Worm (Caenorhabditis elegans) whole organism, L3 larva: ENCODE measurements around the gene her-1.

Experiments
- ZK546.5 ChIP-seq: sonication (generic microtip); optimal IDR thresholded peaks from 2 replicates; lab custom pipeline; 2017; ENCODE audit warnings: missing biosample characterization, missing genetic modification characterization
- ama-1 ChIP-seq: fragments of 150-350 bp; optimal IDR thresholded peaks from 2 replicates; lab custom pipeline; 2018
- ceh-28 ChIP-seq: fragments of 150-350 bp; optimal IDR thresholded peaks from 2 replicates; lab custom pipeline; 2014; ENCODE audit warnings: missing biosample characterization, missing genetic modification reagents, missing genetic modification characterization
- ceh-82 ChIP-seq: fragments of 150-350 bp; optimal IDR thresholded peaks from 2 replicates; lab custom pipeline; 2014; ENCODE audit warnings: missing biosample characterization, missing genetic modification characterization
- ceh-9 ChIP-seq: sonication (generic microtip); optimal IDR thresholded peaks from 2 replicates; lab custom pipeline; 2018; ENCODE audit warnings: missing biosample characterization, missing genetic modification characterization
- daf-12 ChIP-seq: fragments of 150-350 bp; optimal IDR thresholded peaks from 2 replicates; lab custom pipeline; 2014; ENCODE audit warnings: missing biosample characterization, missing genetic modification reagents, missing genetic modification characterization
- egl-27 ChIP-seq: sonication (generic microtip); optimal IDR thresholded peaks from 4 replicates; lab custom pipeline; 2017; ENCODE audit warnings: missing biosample characterization, missing genetic modification reagents, missing genetic modification characterization
- egl-5 ChIP-seq: fragments of 150-350 bp; optimal IDR thresholded peaks from 2 replicates; lab custom pipeline; 2017; ENCODE audit warnings: missing biosample characterization, missing genetic modification reagents, missing genetic modification characterization, inconsistent platforms
- elt-1 ChIP-seq: fragments of 150-350 bp; optimal IDR thresholded peaks from 2 replicates; lab custom pipeline; 2014; ENCODE audit warnings: missing biosample characterization, missing genetic modification characterization
- elt-2 ChIP-seq: sonication (generic microtip); optimal IDR thresholded peaks from 2 replicates; lab custom pipeline; 2016; ENCODE audit warnings: missing genetic modification reagents, mild to moderate bottlenecking, missing genetic modification characterization, missing compliant biosample characterization
- elt-3 ChIP-seq, 3 experiments: fragments of 150-350 bp in 1 of 3; sonication (generic microtip) in 2 of 3; optimal IDR thresholded peaks; 2 replicates in 2 of 3; 4 replicates in 1 of 3; lab custom pipeline; 2014 to 2017; ENCODE audit warnings: missing biosample characterization in 3 of 3, missing genetic modification characterization in 3 of 3
- eor-1 ChIP-seq, 2 experiments: fragments of 150-350 bp; optimal IDR thresholded peaks; 2 replicates each; lab custom pipeline; 2014 to 2018; ENCODE audit warnings: missing biosample characterization in 2 of 2, missing genetic modification characterization in 2 of 2
- fkh-10 ChIP-seq: sonication (generic microtip); optimal IDR thresholded peaks from 2 replicates; lab custom pipeline; 2017; ENCODE audit warnings: missing biosample characterization, missing genetic modification reagents, missing genetic modification characterization
- fos-1 ChIP-seq: fragments of 150-350 bp; optimal IDR thresholded peaks from 2 replicates; lab custom pipeline; 2014; ENCODE audit warnings: missing biosample characterization, missing genetic modification characterization
- hmg-11 ChIP-seq: sonication (generic microtip); optimal IDR thresholded peaks from 2 replicates; lab custom pipeline; 2016; ENCODE audit warnings: missing genetic modification characterization, missing compliant biosample characterization
- jun-1 ChIP-seq: fragments of 150-350 bp; optimal IDR thresholded peaks from 2 replicates; lab custom pipeline; 2014; ENCODE audit warnings: missing biosample characterization, missing genetic modification reagents, missing genetic modification characterization
- lin-39 ChIP-seq: fragments of 150-350 bp; optimal IDR thresholded peaks from 2 replicates; lab custom pipeline; 2018; ENCODE audit warnings: missing biosample characterization, missing genetic modification reagents, missing genetic modification characterization
- lsy-12 ChIP-seq: sonication (generic microtip); optimal IDR thresholded peaks from 2 replicates; lab custom pipeline; 2016; ENCODE audit warnings: mild to moderate bottlenecking, missing genetic modification characterization, missing compliant biosample characterization
- mdl-1 ChIP-seq: fragments of 150-350 bp; optimal IDR thresholded peaks from 2 replicates; lab custom pipeline; 2014; ENCODE audit warnings: missing biosample characterization, missing genetic modification characterization
- mml-1 ChIP-seq: fragments of 150-350 bp; sonication (generic microtip); optimal IDR thresholded peaks from 3 replicates; lab custom pipeline; 2014; ENCODE audit warnings: missing biosample characterization, missing genetic modification characterization
- nfya-1 ChIP-seq: sonication (generic microtip); optimal IDR thresholded peaks from 2 replicates; lab custom pipeline; 2017; ENCODE audit warnings: missing genetic modification characterization, mild to moderate bottlenecking, missing compliant biosample characterization, antibody characterized with exemption, moderate library complexity; ENCODE audit not compliant: insufficient read depth
- nhr-12 ChIP-seq: fragments of 150-350 bp; optimal IDR thresholded peaks from 2 replicates; lab custom pipeline; 2014; ENCODE audit warnings: missing biosample characterization, missing genetic modification characterization
- nhr-23 ChIP-seq: fragments of 150-350 bp; optimal IDR thresholded peaks from 2 replicates; lab custom pipeline; 2014; ENCODE audit warnings: missing biosample characterization, missing genetic modification reagents, missing genetic modification characterization
- nhr-25 ChIP-seq: sonication (generic microtip); optimal IDR thresholded peaks from 2 replicates; lab custom pipeline; 2017; ENCODE audit warnings: missing biosample characterization, missing genetic modification characterization
- nhr-28 ChIP-seq: fragments of 150-350 bp; optimal IDR thresholded peaks from 2 replicates; lab custom pipeline; 2014; ENCODE audit warnings: missing biosample characterization, missing genetic modification characterization
- nhr-43 ChIP-seq: sonication (generic microtip); optimal IDR thresholded peaks from 2 replicates; lab custom pipeline; 2016; ENCODE audit warnings: mild to moderate bottlenecking, missing genetic modification characterization, missing compliant biosample characterization; ENCODE audit not compliant: poor library complexity, severe bottlenecking
- nhr-67 ChIP-seq: fragments of 150-350 bp; optimal IDR thresholded peaks from 2 replicates; lab custom pipeline; 2014; ENCODE audit warnings: missing biosample characterization, missing genetic modification characterization
- nhr-76 ChIP-seq: fragments of 150-350 bp; sonication (generic microtip); optimal IDR thresholded peaks from 5 replicates; lab custom pipeline; 2014; ENCODE audit warnings: missing biosample characterization, missing genetic modification characterization
- pha-4 ChIP-seq: fragments of 150-350 bp; optimal IDR thresholded peaks from 2 replicates; lab custom pipeline; 2014; ENCODE audit warnings: missing biosample characterization, missing genetic modification reagents, missing genetic modification characterization
- pqm-1 ChIP-seq: fragments of 150-350 bp; optimal IDR thresholded peaks from 2 replicates; lab custom pipeline; 2017; ENCODE audit warnings: missing biosample characterization, missing genetic modification characterization, inconsistent platforms
- snpc-4 ChIP-seq: fragments of 150-350 bp; optimal IDR thresholded peaks from 2 replicates; lab custom pipeline; 2014; ENCODE audit warnings: missing biosample characterization, missing genetic modification characterization
- tbx-2 ChIP-seq: sonication (generic microtip); optimal IDR thresholded peaks from 2 replicates; lab custom pipeline; 2016; ENCODE audit warnings: mild to moderate bottlenecking, missing genetic modification characterization, missing compliant biosample characterization
- unc-39 ChIP-seq: sonication (generic microtip); optimal IDR thresholded peaks from 4 replicates; lab custom pipeline; 2017; ENCODE audit warnings: missing biosample characterization, missing genetic modification characterization
- unc-62 ChIP-seq: fragments of 150-350 bp; sonication (generic microtip); optimal IDR thresholded peaks from 4 replicates; lab custom pipeline; 2014; ENCODE audit warnings: missing biosample characterization, missing genetic modification reagents, missing genetic modification characterization
- zag-1 ChIP-seq: fragments of 150-350 bp; optimal IDR thresholded peaks from 2 replicates; lab custom pipeline; 2014; ENCODE audit warnings: missing biosample characterization, missing genetic modification characterization
- ztf-11 ChIP-seq: fragments of 150-350 bp; optimal IDR thresholded peaks from 2 replicates; lab custom pipeline; 2014; ENCODE audit warnings: missing biosample characterization, missing genetic modification characterization

Gene her-1

DNA sequence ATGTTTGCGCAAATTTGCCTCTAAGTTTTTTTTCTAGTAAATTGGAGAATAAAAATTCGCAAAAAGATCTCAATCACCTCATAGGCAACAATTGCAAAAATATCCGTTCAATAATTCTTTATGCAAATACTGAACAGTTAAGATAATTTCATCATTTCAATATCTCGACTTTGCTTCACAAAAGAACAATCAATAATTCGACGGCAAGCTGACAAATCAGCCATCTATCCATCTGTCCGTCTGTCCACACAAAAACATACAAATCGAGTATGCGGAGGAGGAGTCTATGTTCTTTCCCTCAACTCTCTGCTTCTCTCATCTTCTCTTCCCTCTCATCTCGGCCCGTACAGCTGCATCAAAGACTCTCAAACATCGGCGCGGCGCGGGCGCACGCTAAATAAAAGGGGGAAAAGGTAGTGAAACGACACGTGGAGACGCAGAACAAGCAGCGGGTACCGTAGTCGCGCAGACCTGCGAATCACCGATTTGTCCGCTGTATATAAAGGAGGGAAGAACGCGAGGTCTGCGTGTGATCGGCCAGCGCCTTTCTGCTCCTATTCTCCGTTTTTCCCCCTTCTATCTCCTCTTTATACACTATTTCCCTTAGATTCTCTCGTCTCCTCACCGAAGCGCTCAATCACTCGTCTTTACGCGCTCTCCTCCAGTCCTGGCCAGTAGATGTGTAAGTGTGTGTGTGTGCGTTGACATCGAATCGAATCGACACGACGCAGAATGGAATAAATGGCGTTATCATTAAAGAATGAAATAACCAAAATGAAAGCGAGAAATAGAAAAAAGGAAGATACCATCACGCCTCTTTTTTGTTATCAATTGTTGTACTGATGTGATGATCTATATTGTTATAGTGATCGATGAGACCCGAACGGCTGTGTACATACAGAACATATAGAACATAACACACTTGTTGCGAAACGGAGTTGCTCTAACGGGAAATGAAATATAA is 34.2 kb downstream of the her-1 start (continued):
- TF ChIP-seq eor-1 (tag; optimal IDR thresholded peaks at IDR 0.05; lab: Kevin White, UChicago) (no peak), ama-1 (lab: Kevin White, UChicago) (peak; percentile 99), fos-1 (tag; lab: Kevin White, UChicago) (peak; percentile 61), ceh-82 (tag; lab: Kevin White, UChicago) (peak; percentile 74), nhr-28 (tag; lab: Kevin White, UChicago) (no peak), ceh-28 (tag; lab: Kevin White, UChicago) (peak; percentile 74), egl-5 (tag; lab: Kevin White, UChicago) (peak; percentile 90), ceh-9 (no peak), daf-12 (tag; lab: Kevin White, UChicago) (no peak), nhr-43 (peak; percentile 73), nhr-67 (tag; lab: Kevin White, UChicago) (no peak), lsy-12 (tag; lab: Kevin White, UChicago) (peak; percentile 92), egl-27 (peak; percentile 73), ztf-11 (no peak), pha-4 (tag; lab: Kevin White, UChicago) (peak; percentile 82), elt-3 (tag; optimal IDR thresholded peaks at IDR 0.05; lab: Kevin White, UChicago) (peak in 2 of 3 experiments; percentile 14 to 21), pqm-1 (tag; lab: Kevin White, UChicago) (peak; percentile 90), hmg-11 (tag; lab: Kevin White, UChicago) (peak; percentile 100), ZK546.5 (peak; percentile 70), mml-1 (no peak), nhr-76 (tag; lab: Kevin White, UChicago) (no peak), nhr-12 (no peak), fkh-10 (GFP tag; lab: Kevin White, UChicago) (peak; percentile 84), lin-39 (tag; lab: Kevin White, UChicago) (peak; percentile 99), zag-1 (tag; lab: Kevin White, UChicago) (peak; percentile 58)

DNA sequence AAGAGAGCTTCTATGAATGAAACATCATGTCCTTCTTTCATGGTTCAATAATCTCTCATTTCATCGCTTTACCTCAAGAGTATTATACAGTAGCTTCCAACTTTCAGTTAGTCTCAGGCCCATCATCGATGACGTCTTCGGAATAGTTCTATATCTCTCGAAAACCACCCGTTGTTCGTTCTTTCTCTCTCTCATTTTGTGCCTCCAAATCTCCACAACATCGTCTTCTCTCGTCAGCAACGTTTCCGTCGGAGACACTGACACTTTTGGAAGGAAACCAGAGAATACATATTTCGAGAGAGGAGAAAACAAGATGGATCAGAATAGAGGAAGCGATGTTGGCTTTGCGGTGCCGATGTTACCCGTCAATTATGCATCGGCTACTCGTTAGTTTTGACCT is 35.0 kb downstream of the her-1 start:
- TF ChIP-seq lin-39 (tag; lab: Kevin White, UChicago) (peak; percentile 64), zag-1 (tag; lab: Kevin White, UChicago) (no peak), unc-62 (GFP tag; lab: Kevin White, UChicago) (peak; percentile 8), snpc-4 (tag; lab: Kevin White, UChicago) (peak; percentile 3), fos-1 (tag; lab: Kevin White, UChicago) (no peak), unc-39 (no peak), mml-1 (no peak), ama-1 (lab: Kevin White, UChicago) (peak; percentile 78), nhr-25 (tag; lab: Kevin White, UChicago) (peak; percentile 5), eor-1 (tag; optimal IDR thresholded peaks at IDR 0.05; lab: Kevin White, UChicago) (no peak), nfya-1 (tag; lab: Kevin White, UChicago) (peak; percentile 33)

DNA sequence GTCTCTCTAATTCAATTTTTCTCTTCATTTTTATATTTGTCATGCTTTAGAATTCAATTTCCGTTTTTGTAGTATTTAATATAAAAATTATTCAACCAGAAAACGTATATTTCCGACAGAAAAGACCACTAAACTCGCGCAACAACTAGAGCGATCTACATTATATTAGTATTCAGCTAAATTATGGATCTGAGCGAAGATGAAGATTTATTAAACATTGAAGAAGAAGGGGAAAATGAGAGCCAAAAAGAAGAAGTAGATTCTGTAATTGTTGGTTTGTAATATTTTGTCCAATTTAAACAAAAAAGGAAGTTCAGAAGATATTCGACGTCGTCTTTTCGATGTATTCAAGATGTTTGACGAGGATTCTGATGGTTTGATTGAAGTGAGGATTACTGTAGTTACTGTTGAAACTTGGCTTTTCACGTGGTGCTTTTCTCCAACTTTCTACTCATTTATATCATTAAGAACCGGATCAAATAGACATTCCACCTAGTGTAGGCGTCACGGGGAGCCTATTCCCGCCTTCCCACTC is 37.2 kb downstream of the her-1 start, which contains the start of gene cal-7:
cal-7 (plus strand) TSS at position 184 of the 535 bp plus-strand sequence.
- no peak for TF ChIP-seq nhr-25 (tag; lab: Kevin White, UChicago)
- peak; percentile 30 for TF ChIP-seq ceh-28 (tag; lab: Kevin White, UChicago)
- TF ChIP-seq zag-1 (tag; lab: Kevin White, UChicago), result no peak
- peak; percentile 46 for TF ChIP-seq ama-1 (lab: Kevin White, UChicago)
- TF ChIP-seq egl-27, result no peak
- peak; percentile 1 for TF ChIP-seq pha-4 (tag; lab: Kevin White, UChicago)
- TF ChIP-seq mdl-1 (tag; lab: Kevin White, UChicago), result no peak
- TF ChIP-seq jun-1, result no peak
- TF ChIP-seq lin-39 (tag; lab: Kevin White, UChicago), result no peak
- no peak for TF ChIP-seq nhr-43
- no peak for TF ChIP-seq elt-2
- no peak for TF ChIP-seq nhr-23 (tag; lab: Kevin White, UChicago)
- TF ChIP-seq fkh-10 (GFP tag; lab: Kevin White, UChicago), result peak; percentile 1
- TF ChIP-seq elt-1 (tag; lab: Kevin White, UChicago), result no peak
- peak; percentile 12 for TF ChIP-seq lsy-12 (tag; lab: Kevin White, UChicago)
- TF ChIP-seq snpc-4 (tag; lab: Kevin White, UChicago), result no peak
- peak; percentile 27 for TF ChIP-seq tbx-2
